Worm (Caenorhabditis elegans) whole organism, late embryonic: Measurements from ENCODE around the gene ets-7.

ENCODE experiments used
- C08G9.2 ChIP-seq: sonication (generic microtip); optimal IDR thresholded peaks from 2 replicates; lab custom pipeline; 2016; ENCODE audit warnings: mild to moderate bottlenecking, missing genetic modification characterization, moderate library complexity, missing compliant biosample characterization
- C38D4.7 ChIP-seq: fragments of 200-800 bp; sonication (Bioruptor generic); optimal IDR thresholded peaks from 2 replicates; lab custom pipeline; 2018; ENCODE audit warnings: mild to moderate bottlenecking, missing genetic modification characterization, moderate library complexity, missing compliant biosample characterization
- F13H6.1 ChIP-seq: sonication (generic microtip); optimal IDR thresholded peaks from 2 replicates; lab custom pipeline; 2016; ENCODE audit warnings: missing genetic modification characterization, missing compliant biosample characterization
- K02D7.2 ChIP-seq: sonication (generic microtip); optimal IDR thresholded peaks from 2 replicates; lab custom pipeline; 2017; ENCODE audit warnings: mild to moderate bottlenecking, missing genetic modification characterization, missing compliant biosample characterization
- T23F11.4 ChIP-seq: fragments of 200-800 bp; sonication (Bioruptor generic); optimal IDR thresholded peaks from 2 replicates; lab custom pipeline; 2018; ENCODE audit warnings: mild to moderate bottlenecking, missing genetic modification characterization, missing compliant biosample characterization
- ahr-1 ChIP-seq: sonication (generic microtip); optimal IDR thresholded peaks from 2 replicates; lab custom pipeline; 2016; ENCODE audit warnings: missing genetic modification characterization, missing compliant biosample characterization
- ama-1 ChIP-seq: fragments of 150-350 bp; optimal IDR thresholded peaks from 2 replicates; lab custom pipeline; 2014
- ceh-14 ChIP-seq: sonication (generic microtip); optimal IDR thresholded peaks from 2 replicates; lab custom pipeline; 2016; ENCODE audit warnings: missing genotype, missing genetic modification characterization, missing compliant biosample characterization
- ceh-2 ChIP-seq: sonication (generic microtip); optimal IDR thresholded peaks from 2 replicates; lab custom pipeline; 2016; ENCODE audit warnings: missing genotype, missing genetic modification characterization, missing compliant biosample characterization
- ceh-24 ChIP-seq: sonication (generic microtip); optimal IDR thresholded peaks from 2 replicates; lab custom pipeline; 2016; ENCODE audit warnings: mild to moderate bottlenecking, missing genetic modification characterization, missing compliant biosample characterization
- ceh-31 ChIP-seq: sonication (generic microtip); optimal IDR thresholded peaks from 2 replicates; lab custom pipeline; 2016; ENCODE audit warnings: missing genetic modification characterization, missing compliant biosample characterization
- ceh-34 ChIP-seq: sonication (generic microtip); optimal IDR thresholded peaks from 2 replicates; lab custom pipeline; 2016; ENCODE audit warnings: mild to moderate bottlenecking, missing genetic modification characterization, missing compliant biosample characterization
- ceh-48 ChIP-seq: sonication (generic microtip); optimal IDR thresholded peaks from 2 replicates; lab custom pipeline; 2016; ENCODE audit warnings: missing genetic modification characterization, inconsistent platforms, missing compliant biosample characterization
- ceh-6 ChIP-seq: fragments of 200-800 bp; sonication (Bioruptor generic); optimal IDR thresholded peaks from 2 replicates; lab custom pipeline; 2018; ENCODE audit warnings: mild to moderate bottlenecking, missing genetic modification characterization, missing compliant biosample characterization
- ceh-9 ChIP-seq: sonication (generic microtip); optimal IDR thresholded peaks from 2 replicates; lab custom pipeline; 2016; ENCODE audit warnings: mild to moderate bottlenecking, missing genetic modification characterization, inconsistent platforms, missing compliant biosample characterization
- dmd-4 ChIP-seq: sonication (generic microtip); optimal IDR thresholded peaks from 2 replicates; lab custom pipeline; 2016; ENCODE audit warnings: borderline replicate concordance, missing genetic modification characterization, missing compliant biosample characterization
- dve-1 ChIP-seq: sonication (generic microtip); optimal IDR thresholded peaks from 2 replicates; lab custom pipeline; 2017; ENCODE audit warnings: antibody characterized with exemption, mild to moderate bottlenecking, missing genetic modification characterization, missing compliant biosample characterization
- ets-4 ChIP-seq: sonication (generic microtip); optimal IDR thresholded peaks from 2 replicates; lab custom pipeline; 2016; ENCODE audit warnings: missing genetic modification characterization, missing compliant biosample characterization
- fax-1 ChIP-seq: sonication (generic microtip); optimal IDR thresholded peaks from 2 replicates; lab custom pipeline; 2016; ENCODE audit warnings: missing genotype, missing genetic modification characterization, missing compliant biosample characterization
- hlh-13 ChIP-seq: fragments of 200-800 bp; sonication (Bioruptor generic); optimal IDR thresholded peaks from 2 replicates; lab custom pipeline; 2018; ENCODE audit warnings: mild to moderate bottlenecking, missing genetic modification characterization, missing compliant biosample characterization
- hlh-15 ChIP-seq: sonication (generic microtip); optimal IDR thresholded peaks from 2 replicates; lab custom pipeline; 2016; ENCODE audit warnings: missing genetic modification characterization, missing compliant biosample characterization
- hlh-6 ChIP-seq: sonication (generic microtip); optimal IDR thresholded peaks from 2 replicates; lab custom pipeline; 2016; ENCODE audit warnings: missing genotype, missing genetic modification characterization, missing compliant biosample characterization
- lim-6 ChIP-seq: sonication (generic microtip); optimal IDR thresholded peaks from 2 replicates; lab custom pipeline; 2016; ENCODE audit warnings: missing genetic modification characterization, missing compliant biosample characterization
- mec-3 ChIP-seq: sonication (generic microtip); optimal IDR thresholded peaks from 2 replicates; lab custom pipeline; 2016; ENCODE audit warnings: borderline replicate concordance, missing genetic modification characterization, missing compliant biosample characterization
- nhr-11 ChIP-seq: fragments of 150-350 bp; optimal IDR thresholded peaks from 2 replicates; lab custom pipeline; 2014; ENCODE audit warnings: missing biosample characterization, missing genetic modification characterization
- odd-2 ChIP-seq: sonication (generic microtip); optimal IDR thresholded peaks from 2 replicates; lab custom pipeline; 2017; ENCODE audit warnings: antibody characterized with exemption, mild to moderate bottlenecking, missing genetic modification characterization, missing compliant biosample characterization
- pag-3 ChIP-seq: sonication (generic microtip); optimal IDR thresholded peaks from 2 replicates; lab custom pipeline; 2016; ENCODE audit warnings: missing compliant biosample characterization, missing genetic modification characterization, borderline replicate concordance
- pat-9 ChIP-seq: fragments of 200-800 bp; sonication (Bioruptor generic); optimal IDR thresholded peaks from 2 replicates; lab custom pipeline; 2018; ENCODE audit warnings: mild to moderate bottlenecking, missing genetic modification characterization, moderate library complexity, missing compliant biosample characterization
- pax-1 ChIP-seq: fragments of 150-350 bp; optimal IDR thresholded peaks from 2 replicates; lab custom pipeline; 2014; ENCODE audit warnings: missing biosample characterization, missing genetic modification characterization
- pqm-1 ChIP-seq: sonication (generic microtip); optimal IDR thresholded peaks from 2 replicates; lab custom pipeline; 2016; ENCODE audit warnings: missing genetic modification characterization, missing compliant biosample characterization
- pros-1 ChIP-seq: fragments of 150-350 bp; optimal IDR thresholded peaks from 2 replicates; lab custom pipeline; 2014; ENCODE audit warnings: missing biosample characterization, missing genetic modification reagents, missing genetic modification characterization
- ref-2 ChIP-seq: sonication (generic microtip); optimal IDR thresholded peaks from 2 replicates; lab custom pipeline; 2016; ENCODE audit warnings: missing genetic modification characterization, missing compliant biosample characterization
- sdc-2 ChIP-seq: sonication (generic microtip); optimal IDR thresholded peaks from 2 replicates; lab custom pipeline; 2016; ENCODE audit warnings: missing genotype, missing genetic modification characterization, missing compliant biosample characterization
- sox-4 ChIP-seq: sonication (generic microtip); optimal IDR thresholded peaks from 2 replicates; lab custom pipeline; 2017; ENCODE audit warnings: mild to moderate bottlenecking, missing genetic modification characterization, inconsistent platforms, missing compliant biosample characterization
- tbx-2 ChIP-seq: sonication (generic microtip); optimal IDR thresholded peaks from 2 replicates; lab custom pipeline; 2016; ENCODE audit warnings: missing genetic modification characterization, missing compliant biosample characterization
- tbx-7 ChIP-seq: sonication (generic microtip); optimal IDR thresholded peaks from 2 replicates; lab custom pipeline; 2016; ENCODE audit warnings: missing genotype, missing genetic modification characterization, missing compliant biosample characterization
- unc-42 ChIP-seq: sonication (generic microtip); optimal IDR thresholded peaks from 2 replicates; lab custom pipeline; 2016; ENCODE audit warnings: missing genotype, missing genetic modification characterization, missing compliant biosample characterization
- unc-55 ChIP-seq: sonication (generic microtip); optimal IDR thresholded peaks from 2 replicates; lab custom pipeline; 2017; ENCODE audit warnings: missing biosample characterization, missing genetic modification reagents, missing genetic modification characterization
- zip-5 ChIP-seq: sonication (generic microtip); optimal IDR thresholded peaks from 2 replicates; lab custom pipeline; 2016; ENCODE audit warnings: missing genetic modification characterization, missing compliant biosample characterization
- ztf-16 ChIP-seq: sonication (generic microtip); optimal IDR thresholded peaks from 2 replicates; lab custom pipeline; 2017; ENCODE audit warnings: missing genetic modification characterization, missing compliant biosample characterization

Gene ets-7

DNA sequence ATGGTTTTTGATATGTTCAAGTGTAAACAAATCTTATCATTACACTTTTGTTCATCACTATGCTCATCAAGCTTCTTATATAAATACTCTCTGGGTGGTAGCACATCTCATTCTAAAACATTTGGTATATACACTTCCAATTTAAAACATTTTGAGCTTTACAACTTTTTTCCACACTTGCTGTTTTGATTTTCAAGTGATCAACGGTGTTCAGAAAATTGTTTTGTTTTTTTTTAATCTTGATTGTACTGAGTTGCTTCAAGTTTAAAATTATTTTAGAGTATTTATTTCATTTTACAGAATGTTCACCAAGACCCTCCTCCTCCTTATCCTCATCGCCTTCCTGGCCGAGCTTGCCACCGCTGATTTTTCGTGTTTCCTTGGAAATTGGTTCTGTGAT lies 29.8 kb downstream of the ets-7 start, which contains the start of gene C54F6.5:
TSS of gene C54F6.5 (plus strand) at position 301 of the 400 bp plus-strand sequence.
- no peak for TF ChIP-seq mec-3

DNA sequence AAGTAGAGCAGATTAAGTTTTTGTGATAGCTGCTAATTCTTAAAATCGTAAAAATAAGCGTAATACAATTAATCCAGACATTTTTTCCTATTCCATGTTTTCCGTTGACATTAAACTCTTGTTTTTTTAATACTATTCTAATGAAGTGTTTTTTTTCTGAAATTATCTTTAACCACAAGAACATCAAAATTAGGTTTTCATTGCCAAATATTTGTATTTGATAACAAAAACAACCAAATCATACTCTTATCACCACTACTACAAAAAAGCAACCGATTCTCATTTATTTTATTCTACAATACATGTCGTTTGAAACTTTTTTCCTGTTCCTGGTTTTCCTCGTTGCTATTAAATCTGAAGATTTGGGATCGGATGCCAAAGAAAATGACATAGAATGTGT lies 31.4 kb downstream of the ets-7 start, which contains the start of gene C54F6.17:
TSS of gene C54F6.17 (plus strand) at position 301 of the 400 bp plus-strand sequence.
- TF ChIP-seq ets-4 (tag; lab: Kevin White, UChicago) (no peak), ceh-6 (GFP tag; lab: Kevin White, UChicago) (no peak), pax-1 (tag; lab: Kevin White, UChicago) (no peak), sdc-2 (tag; lab: Kevin White, UChicago) (no peak), C08G9.2 (tag; lab: Kevin White, UChicago) (no peak), pat-9 (no peak), ahr-1 (no peak), F13H6.1 (tag; lab: Kevin White, UChicago) (no peak), C38D4.7 (no peak), pag-3 (tag; lab: Kevin White, UChicago) (no peak), tbx-2 (tag; lab: Kevin White, UChicago) (no peak), ceh-48 (tag; lab: Kevin White, UChicago) (no peak), hlh-6 (tag; lab: Kevin White, UChicago) (no peak), fax-1 (tag; lab: Kevin White, UChicago) (no peak), unc-42 (tag; lab: Kevin White, UChicago) (no peak), nhr-11 (tag; lab: Kevin White, UChicago) (no peak), dmd-4 (tag; lab: Kevin White, UChicago) (no peak), ref-2 (tag; lab: Kevin White, UChicago) (no peak), ceh-24 (tag; lab: Kevin White, UChicago) (no peak)

DNA sequence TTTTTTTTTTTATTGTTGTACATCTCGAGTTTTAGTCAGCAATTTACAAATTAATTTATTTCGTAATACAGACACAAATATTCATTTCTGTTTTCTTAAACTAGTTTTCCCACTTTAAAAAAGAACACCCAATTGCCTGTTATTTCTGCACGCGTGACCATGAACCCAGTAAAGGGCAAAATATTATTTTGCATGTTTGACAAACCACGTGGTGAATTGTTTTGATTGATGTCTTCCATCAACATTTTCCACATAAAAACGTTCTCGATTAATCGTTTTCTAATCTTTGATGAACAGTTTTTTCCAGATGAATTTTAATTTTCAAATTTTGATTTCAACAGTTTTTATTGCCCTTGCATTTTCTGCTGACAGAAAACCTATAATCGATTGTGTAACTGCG lies 32.9 kb downstream of the ets-7 start, which contains the start of gene C54F6.18:
TSS of gene C54F6.18 (plus strand) at position 301 of the 400 bp plus-strand sequence.
- no peak for TF ChIP-seq ahr-1
- no peak for TF ChIP-seq hlh-13 (GFP tag; lab: Kevin White, UChicago)
- TF ChIP-seq ceh-2 (tag; lab: Kevin White, UChicago), result no peak
- TF ChIP-seq ama-1, result no peak
- TF ChIP-seq ceh-24 (tag; lab: Kevin White, UChicago), result no peak
- no peak for TF ChIP-seq F13H6.1 (tag; lab: Kevin White, UChicago)
- TF ChIP-seq dmd-4 (tag; lab: Kevin White, UChicago), result no peak
- TF ChIP-seq pqm-1 (tag; lab: Kevin White, UChicago), result no peak
- no peak for TF ChIP-seq ceh-34 (tag; lab: Kevin White, UChicago)
- no peak for TF ChIP-seq ceh-14 (tag; lab: Kevin White, UChicago)
- no peak for TF ChIP-seq pros-1
- TF ChIP-seq ceh-48 (tag; lab: Kevin White, UChicago), result no peak
- TF ChIP-seq ceh-9 (tag; lab: Kevin White, UChicago), result no peak
- no peak for TF ChIP-seq dve-1 (tag; lab: Kevin White, UChicago)
- no peak for TF ChIP-seq lim-6 (tag; lab: Kevin White, UChicago)
- TF ChIP-seq ztf-16, result no peak
- TF ChIP-seq zip-5 (tag; lab: Kevin White, UChicago), result no peak
- TF ChIP-seq tbx-7, result no peak

DNA sequence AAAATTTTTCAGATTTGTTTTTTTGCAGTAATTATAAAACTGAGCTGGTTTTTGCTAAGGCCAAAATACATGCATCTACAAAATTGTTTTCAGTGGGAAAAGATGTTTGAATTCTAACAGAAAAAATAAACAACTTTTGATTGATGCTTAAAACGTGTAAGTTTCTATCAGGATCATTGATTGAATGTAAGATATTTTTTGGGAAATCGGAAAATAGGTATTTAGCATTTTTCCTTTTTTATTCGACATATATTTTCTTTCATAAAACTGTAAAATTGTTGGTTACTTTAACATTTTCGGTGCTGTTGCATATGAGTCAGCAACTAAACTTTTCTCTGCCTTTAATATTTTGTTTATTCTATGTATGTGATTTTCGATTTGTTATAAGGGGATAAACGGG lies 34.1 kb downstream of the ets-7 start, which contains the start of gene C54F6.20:
TSS of gene C54F6.20 (plus strand) at position 301 of the 400 bp plus-strand sequence.
- TF ChIP-seq nhr-11 (tag; lab: Kevin White, UChicago) (no peak), dmd-4 (tag; lab: Kevin White, UChicago) (no peak), unc-55 (GFP tag; lab: Kevin White, UChicago) (no peak), ama-1 (no peak), ceh-31 (tag; lab: Kevin White, UChicago) (no peak), C38D4.7 (no peak), hlh-15 (no peak), pat-9 (no peak), ahr-1 (no peak), sox-4 (no peak), dve-1 (tag; lab: Kevin White, UChicago) (no peak), ceh-24 (tag; lab: Kevin White, UChicago) (no peak), pros-1 (no peak), T23F11.4 (no peak), odd-2 (tag; lab: Kevin White, UChicago) (no peak), K02D7.2 (tag; lab: Kevin White, UChicago) (no peak)
